Worm (Caenorhabditis elegans): ENCODE results near the gene srb-3.

srb-3 gene

DNA sequence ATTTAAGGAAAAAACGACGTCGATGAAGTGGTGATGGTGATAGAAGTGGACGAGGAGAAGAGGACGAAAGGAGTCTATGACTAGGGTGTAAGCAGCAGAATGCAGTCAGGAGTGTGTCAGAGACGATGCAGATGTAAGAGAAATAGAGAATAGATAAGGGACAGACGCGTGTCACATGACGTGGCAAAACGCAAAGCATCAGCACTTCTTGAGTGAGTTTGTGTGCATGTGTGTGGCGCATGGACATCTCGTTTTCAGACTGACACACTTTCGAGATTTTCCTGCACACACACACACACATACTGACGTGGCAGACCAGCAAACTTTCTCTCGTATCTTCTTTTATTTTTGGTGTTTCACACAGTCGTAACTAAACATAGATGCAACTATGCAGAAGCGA is 15.8 kb upstream of the srb-3 start:
- TF ChIP-seq dmd-4 (tag; optimal IDR thresholded peaks at IDR 0.05; ENCODE audit: borderline replicate concordance) (no peak), unc-55 (GFP tag; optimal IDR thresholded peaks at IDR 0.05) (peak; percentile 43), ceh-45 (GFP tag; IDR thresholded peaks at IDR 0.05) (0 out of 2 replicates have a peak, but pooled peaks have one; percentile 31), elt-4 (tag; optimal IDR thresholded peaks at IDR 0.05) (no peak), tbx-7 (tag; optimal IDR thresholded peaks at IDR 0.05) (no peak), pros-1 (tag; optimal IDR thresholded peaks at IDR 0.05) (no peak), K02D7.2 (tag; optimal IDR thresholded peaks at IDR 0.05) (no peak), elt-2 (tag; optimal IDR thresholded peaks at IDR 0.05) (peak; percentile 89), ets-4 (tag; optimal IDR thresholded peaks at IDR 0.05) (no peak), C38D4.7 (GFP tag; optimal IDR thresholded peaks at IDR 0.05) (no peak), K09A11.1 (tag; optimal IDR thresholded peaks at IDR 0.05; ENCODE audit: insufficient read depth) (no peak), sox-2 (GFP tag; IDR thresholded peaks at IDR 0.05) (no peak), zip-5 (tag; optimal IDR thresholded peaks at IDR 0.05) (no peak), rnt-1 (tag; optimal IDR thresholded peaks at IDR 0.05) (no peak), hlh-30 (tag; optimal IDR thresholded peaks at IDR 0.05; ENCODE audit: insufficient read depth) (peak; percentile 89), nfya-1 (tag; optimal IDR thresholded peaks at IDR 0.05) (peak; percentile 14), Y22D7AL.16 (tag; optimal IDR thresholded peaks at IDR 0.05) (no peak)

ce11 chrII:5181497-5181896 is 14.9 kb upstream of the srb-3 start:
- no peak for TF ChIP-seq pha-2 (tag; optimal IDR thresholded peaks at IDR 0.05)
- peak; percentile 83 for TF ChIP-seq elt-2 (tag; optimal IDR thresholded peaks at IDR 0.05)
- TF ChIP-seq ceh-18 (tag; optimal IDR thresholded peaks at IDR 0.05) = peak; percentile 74
- no peak for TF ChIP-seq ceh-19 (GFP tag; optimal IDR thresholded peaks at IDR 0.05)
- TF ChIP-seq ceh-34 (tag; optimal IDR thresholded peaks at IDR 0.05) = peak; percentile 64
- no peak for TF ChIP-seq ttx-3 (tag; optimal IDR thresholded peaks at IDR 0.05)
- no peak for TF ChIP-seq zip-5 (tag; optimal IDR thresholded peaks at IDR 0.05)
- no peak for TF ChIP-seq ahr-1 (tag; optimal IDR thresholded peaks at IDR 0.05)
- no peak for TF ChIP-seq ceh-9 (tag; optimal IDR thresholded peaks at IDR 0.05)
- no peak for TF ChIP-seq lin-11 (tag; optimal IDR thresholded peaks at IDR 0.05)
- TF ChIP-seq ceh-30 (tag; optimal IDR thresholded peaks at IDR 0.05) = no peak
- peak; percentile 61 for TF ChIP-seq ref-2 (tag; optimal IDR thresholded peaks at IDR 0.05)
- TF ChIP-seq nhr-11 (tag; optimal IDR thresholded peaks at IDR 0.05) = no peak
- TF ChIP-seq ceh-22 (tag; optimal IDR thresholded peaks at IDR 0.05) = no peak
- TF ChIP-seq ceh-6 (GFP tag; optimal IDR thresholded peaks at IDR 0.05) = no peak
- no peak for TF ChIP-seq ceh-48 (tag; optimal IDR thresholded peaks at IDR 0.05)
- TF ChIP-seq ceh-2 (tag; optimal IDR thresholded peaks at IDR 0.05) = peak; percentile 29
- peak; percentile 80 for TF ChIP-seq nfya-1 (tag; optimal IDR thresholded peaks at IDR 0.05)
- no peak for TF ChIP-seq dve-1 (tag; optimal IDR thresholded peaks at IDR 0.05)
- no peak for TF ChIP-seq eyg-1 (tag; optimal IDR thresholded peaks at IDR 0.05)
- no peak for TF ChIP-seq fax-1 (tag; optimal IDR thresholded peaks at IDR 0.05)
- no peak for TF ChIP-seq ama-1 (optimal IDR thresholded peaks at IDR 0.05)
- TF ChIP-seq odd-2 (tag; optimal IDR thresholded peaks at IDR 0.05) = no peak
- peak; percentile 45 for TF ChIP-seq syd-9 (tag; optimal IDR thresholded peaks at IDR 0.05)
- TF ChIP-seq madf-2 (tag; optimal IDR thresholded peaks at IDR 0.05) = peak; percentile 15
- TF ChIP-seq dmd-4 (tag; optimal IDR thresholded peaks at IDR 0.05; ENCODE audit: borderline replicate concordance) = no peak
- TF ChIP-seq hlh-13 (GFP tag; optimal IDR thresholded peaks at IDR 0.05) = no peak
- no peak for TF ChIP-seq nhr-232 (tag; optimal IDR thresholded peaks at IDR 0.05)
- TF ChIP-seq K09A11.1 (tag; optimal IDR thresholded peaks at IDR 0.05; ENCODE audit: insufficient read depth) = peak; percentile 12
- no peak for TF ChIP-seq Y22D7AL.16 (tag; optimal IDR thresholded peaks at IDR 0.05)
- peak; percentile 52 for TF ChIP-seq rnt-1 (tag; optimal IDR thresholded peaks at IDR 0.05)
- peak; percentile 17 for TF ChIP-seq hlh-8 (tag; optimal IDR thresholded peaks at IDR 0.05)
- TF ChIP-seq gmeb-2 (tag; optimal IDR thresholded peaks at IDR 0.05) = no peak
- TF ChIP-seq ets-4 (tag; optimal IDR thresholded peaks at IDR 0.05) = no peak
- TF ChIP-seq hlh-30 (tag; optimal IDR thresholded peaks at IDR 0.05; ENCODE audit: insufficient read depth) = peak; percentile 90
- TF ChIP-seq elt-4 (tag; optimal IDR thresholded peaks at IDR 0.05) = no peak
- no peak for TF ChIP-seq unc-3 (GFP tag; conservative IDR thresholded peaks at IDR 0.05)
- peak; percentile 30 for TF ChIP-seq unc-3 (tag; optimal IDR thresholded peaks at IDR 0.05)
- no peak for TF ChIP-seq tbx-7 (tag; optimal IDR thresholded peaks at IDR 0.05)
- TF ChIP-seq tbx-2 (tag; optimal IDR thresholded peaks at IDR 0.05) = peak; percentile 55
- peak; percentile 45 for TF ChIP-seq sdc-2 (tag; optimal IDR thresholded peaks at IDR 0.05)
- no peak for TF ChIP-seq pax-1 (tag; optimal IDR thresholded peaks at IDR 0.05)
- no peak for TF ChIP-seq fkh-10 (GFP tag; optimal IDR thresholded peaks at IDR 0.05)
- TF ChIP-seq hlh-6 (tag; optimal IDR thresholded peaks at IDR 0.05) = no peak

All from whole organism, late embryonic.